Worm (Caenorhabditis elegans): Measurements from ENCODE around the gene sri-18.

ce11 chrV:10273837-10274236 is 13.5 kb upstream of the sri-18 start:
- TF ChIP-seq ztf-11 (tag; optimal IDR thresholded peaks at IDR 0.05) (no peak), ama-1 (optimal IDR thresholded peaks at IDR 0.05) (no peak)
